Worm (Caenorhabditis elegans) whole organism, early embryonic: ENCODE results near the gene acdh-6.

Experiments
- B0310.2 ChIP-seq: sonication (generic microtip); optimal IDR thresholded peaks from 2 replicates; lab custom pipeline; 2016; ENCODE audit warnings: mild to moderate bottlenecking, missing genetic modification characterization, missing compliant biosample characterization
- F13C5.2 ChIP-seq: sonication (generic microtip); optimal IDR thresholded peaks from 2 replicates; lab custom pipeline; 2017; ENCODE audit warnings: mild to moderate bottlenecking, missing genetic modification characterization, inconsistent platforms, missing compliant biosample characterization
- ama-1 ChIP-seq: fragments of 150-350 bp; optimal IDR thresholded peaks from 2 replicates; lab custom pipeline; 2014
- flt-1 ChIP-seq: fragments of 200-800 bp; sonication (Bioruptor generic); IDR thresholded peaks from 2 replicates; pipeline ENCODE4 v1.3.6; 2022; ENCODE audit warnings: missing genetic modification characterization, missing compliant biosample characterization
- hmbx-1 ChIP-seq: sonication (generic microtip); optimal IDR thresholded peaks from 2 replicates; lab custom pipeline; 2016; ENCODE audit warnings: mild to moderate bottlenecking, missing genetic modification characterization, missing compliant biosample characterization
- hnd-1 ChIP-seq: sonication (generic microtip); optimal IDR thresholded peaks from 2 replicates; lab custom pipeline; 2016; ENCODE audit warnings: missing genetic modification characterization, missing compliant biosample characterization
- pes-1 ChIP-seq: fragments of 200-800 bp; sonication (Bioruptor generic); IDR thresholded peaks from 2 replicates; pipeline ENCODE4 v1.3.6; 2022; ENCODE audit warnings: missing genetic modification reagents, missing genetic modification characterization, missing compliant biosample characterization
- sea-1 ChIP-seq: fragments of 200-800 bp; sonication (Bioruptor generic); conservative IDR thresholded peaks from 2 replicates; pipeline ENCODE4 v1.3.6; 2022; ENCODE audit warnings: missing genetic modification characterization, missing compliant biosample characterization
- tbx-11 ChIP-seq: fragments of 200-800 bp; sonication (Bioruptor generic); IDR thresholded peaks from 2 replicates; pipeline ENCODE4 v1.3.6; 2022; ENCODE audit warnings: missing genetic modification characterization, missing compliant biosample characterization
- tra-4 ChIP-seq: sonication (generic microtip); optimal IDR thresholded peaks from 2 replicates; lab custom pipeline; 2017; ENCODE audit warnings: missing genetic modification characterization, missing compliant biosample characterization

ce11 chrIII:8574299-8574698, 13.4 kb downstream of the acdh-6 start:
- no peak for TF ChIP-seq ama-1 (lab: Kevin White, UChicago)
- no peak for TF ChIP-seq pes-1 (GFP tag; lab: Robert Waterston, UW)
- TF ChIP-seq hmbx-1: no peak
- TF ChIP-seq B0310.2: no peak
- TF ChIP-seq flt-1 (GFP tag; lab: Robert Waterston, UW): no peak
- TF ChIP-seq tra-4 (tag; lab: Kevin White, UChicago): no peak
- no peak for TF ChIP-seq F13C5.2 (tag; lab: Kevin White, UChicago)
- TF ChIP-seq hnd-1 (tag; lab: Kevin White, UChicago): no peak
- TF ChIP-seq sea-1: no peak
- TF ChIP-seq tbx-11 (GFP tag; lab: Robert Waterston, UW): no peak
